Fruit fly (Drosophila melanogaster) S2 (cell line): ENCODE data around the gene Caf1-55.

Experiments used
- CG8478 ChIP-seq: fragments of >200 bp; optimal IDR thresholded peaks from 2 replicates; lab custom pipeline; 2018
- CTCF ChIP-seq, 2 experiments: fragments of >200 bp; optimal IDR thresholded peaks; 2 replicates each; lab custom pipeline; 2018

- no peak for TF ChIP-seq CG8478 (lab: Kevin White, UChicago)
- TF ChIP-seq CTCF (optimal IDR thresholded peaks at IDR 0.05; lab: Kevin White, UChicago): no peak
Observed at dm6 chr3R:15268426-15268825, 43.0 kb downstream of the Caf1-55 start, which contains the start of the genes CG14864 and Zip88E.
